Worm (Caenorhabditis elegans): ENCODE results near the gene Y54G11A.17.

DNA sequence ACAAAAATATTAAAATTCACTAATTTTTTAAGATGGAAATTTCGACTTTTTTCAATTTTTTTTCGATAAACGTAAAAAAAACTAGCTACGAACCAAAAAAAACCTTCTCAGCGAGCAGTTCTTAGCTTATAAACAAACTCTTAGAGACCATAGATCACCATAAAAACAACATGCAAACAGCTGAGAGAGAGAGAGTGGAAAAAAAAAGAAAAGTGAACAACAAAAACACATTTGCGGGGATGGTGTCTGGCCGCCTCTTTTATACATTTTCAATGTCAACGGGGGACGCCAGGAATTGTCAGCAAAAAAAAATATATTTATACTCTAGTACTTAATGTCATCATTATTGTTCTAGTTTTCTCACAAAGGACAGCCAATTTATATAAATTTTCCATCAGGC lies 37.7 kb downstream of the Y54G11A.17 start:
- no peak for TF ChIP-seq unc-39 (tag; optimal IDR thresholded peaks at IDR 0.05)
- TF ChIP-seq nhr-102 (tag; optimal IDR thresholded peaks at IDR 0.05), result no peak
- no peak for TF ChIP-seq snpc-1.2 (GFP tag; IDR thresholded peaks at IDR 0.05)
- no peak for TF ChIP-seq mdl-1 (tag; optimal IDR thresholded peaks at IDR 0.05)
- TF ChIP-seq unc-62 (GFP tag; optimal IDR thresholded peaks at IDR 0.05 in 1 of 2), result no peak
- TF ChIP-seq unc-62 (tag; optimal IDR thresholded peaks at IDR 0.05), result no peak
- TF ChIP-seq aly-2 (tag; optimal IDR thresholded peaks at IDR 0.05), result no peak
- no peak for TF ChIP-seq snpc-4 (tag; optimal IDR thresholded peaks at IDR 0.05)
- TF ChIP-seq madf-9 (GFP tag; conservative IDR thresholded peaks at IDR 0.05), result no peak
- no peak for TF ChIP-seq egl-27 (tag; optimal IDR thresholded peaks at IDR 0.05)
- no peak for TF ChIP-seq lin-1 (GFP tag; IDR thresholded peaks at IDR 0.05)
- no peak for TF ChIP-seq zag-1 (tag; optimal IDR thresholded peaks at IDR 0.05)
- TF ChIP-seq ama-1 (optimal IDR thresholded peaks at IDR 0.05), result no peak
- TF ChIP-seq spr-3 (GFP tag; optimal IDR thresholded peaks at IDR 0.05), result no peak

All from whole organism, L4 larva.